Worm (Caenorhabditis elegans) whole organism, L1 larva: Measurements from ENCODE around the gene sra-26.

ENCODE experiments used
- C04F5.9 ChIP-seq: sonication (generic microtip); optimal IDR thresholded peaks from 2 replicates; lab custom pipeline; 2016; ENCODE audit warnings: missing genetic modification characterization, missing compliant biosample characterization
- C16A3.4 ChIP-seq: fragments of 150-350 bp; optimal IDR thresholded peaks from 2 replicates; lab custom pipeline; 2014; ENCODE audit warnings: missing biosample characterization, missing genetic modification characterization
- aha-1 ChIP-seq: fragments of 150-350 bp; optimal IDR thresholded peaks from 2 replicates; lab custom pipeline; 2014; ENCODE audit warnings: missing biosample characterization, missing genetic modification characterization
- alr-1 ChIP-seq: fragments of 200-800 bp; sonication (Bioruptor generic); optimal IDR thresholded peaks from 2 replicates; lab custom pipeline; 2018; ENCODE audit warnings: borderline replicate concordance, mild to moderate bottlenecking, missing genetic modification characterization, missing compliant biosample characterization
- aly-2 ChIP-seq: fragments of 150-350 bp; optimal IDR thresholded peaks from 2 replicates; lab custom pipeline; 2014; ENCODE audit warnings: missing biosample characterization, missing genetic modification characterization
- ama-1 ChIP-seq: fragments of 150-350 bp; optimal IDR thresholded peaks from 2 replicates; lab custom pipeline; 2014
- ceh-63 ChIP-seq: fragments of 200-800 bp; sonication (Bioruptor generic); optimal IDR thresholded peaks from 2 replicates; lab custom pipeline; 2018; ENCODE audit warnings: mild to moderate bottlenecking, missing genetic modification characterization, missing compliant biosample characterization
- ceh-8 ChIP-seq: fragments of 200-800 bp; sonication (Bioruptor generic); optimal IDR thresholded peaks from 2 replicates; lab custom pipeline; 2018; ENCODE audit warnings: mild to moderate bottlenecking, missing genetic modification characterization, moderate library complexity, missing compliant biosample characterization
- ceh-82 ChIP-seq, 3 experiments: fragments of 150-350 bp in 1 of 3; sonication (generic microtip) in 2 of 3; optimal IDR thresholded peaks; 2 replicates each; lab custom pipeline; 2014 to 2017; ENCODE audit warnings: missing biosample characterization in 3 of 3, missing genetic modification characterization in 3 of 3
- ces-1 ChIP-seq: fragments of 150-350 bp; optimal IDR thresholded peaks from 2 replicates; lab custom pipeline; 2014; ENCODE audit warnings: missing biosample characterization, missing genetic modification reagents, missing genetic modification characterization
- dpl-1 ChIP-seq, 3 experiments: fragments of 150-350 bp in 2 of 3; sonication (generic microtip) in 1 of 3; optimal IDR thresholded peaks; 2 replicates each; lab custom pipeline; 2014 to 2017; ENCODE audit warnings: missing biosample characterization in 3 of 3, missing genetic modification characterization in 3 of 3, missing genetic modification reagents in 3 of 3
- efl-1 ChIP-seq, 4 experiments: fragments of 150-350 bp; optimal IDR thresholded peaks in 3 of 4; peaks in 1 of 4; 1 replicate in 1 of 4; 2 replicates in 3 of 4; lab custom pipeline; 2014; ENCODE audit warnings: missing biosample characterization in 2 of 4, missing genetic modification characterization in 2 of 4, missing genetic modification reagents in 2 of 4
- efl-3 ChIP-seq: fragments of 200-800 bp; sonication (Bioruptor generic); optimal IDR thresholded peaks from 2 replicates; lab custom pipeline; 2018; ENCODE audit warnings: mild to moderate bottlenecking, missing genetic modification characterization, missing compliant biosample characterization
- egl-27 ChIP-seq, 2 experiments: fragments of 150-350 bp in 1 of 2; sonication (generic microtip); optimal IDR thresholded peaks; 3 replicates each; lab custom pipeline; 2017 to 2018; ENCODE audit warnings: missing biosample characterization in 2 of 2, missing genetic modification characterization in 2 of 2, missing genetic modification reagents in 2 of 2
- elt-2 ChIP-seq: sonication (generic microtip); optimal IDR thresholded peaks from 2 replicates; lab custom pipeline; 2016; ENCODE audit warnings: missing genetic modification characterization, mild to moderate bottlenecking, inconsistent platforms, missing compliant biosample characterization, missing genetic modification reagents
- elt-3 ChIP-seq, 6 experiments: fragments of 150-350 bp in 1 of 6; sonication (generic microtip); optimal IDR thresholded peaks; 2 replicates each; lab custom pipeline; 2017 to 2018; ENCODE audit warnings: missing biosample characterization in 6 of 6, missing genetic modification characterization in 6 of 6, inconsistent platforms in 1 of 6
- fkh-4 ChIP-seq: sonication (generic microtip); optimal IDR thresholded peaks from 2 replicates; lab custom pipeline; 2016; ENCODE audit warnings: missing compliant biosample characterization, missing genetic modification characterization, borderline replicate concordance
- fkh-8 ChIP-seq: sonication (generic microtip); optimal IDR thresholded peaks from 2 replicates; lab custom pipeline; 2016; ENCODE audit warnings: mild to moderate bottlenecking, missing genetic modification characterization, missing compliant biosample characterization
- grh-1 ChIP-seq: fragments of 200-800 bp; sonication (Bioruptor generic); IDR thresholded peaks from 2 replicates; pipeline ENCODE4 v1.3.6; 2022; ENCODE audit warnings: missing genetic modification reagents, missing genetic modification characterization, missing compliant biosample characterization
- hlh-17 ChIP-seq: fragments of 200-800 bp; sonication (Bioruptor generic); optimal IDR thresholded peaks from 2 replicates; lab custom pipeline; 2018; ENCODE audit warnings: missing genetic modification characterization, mild to moderate bottlenecking, missing compliant biosample characterization, moderate library complexity, borderline replicate concordance
- hpl-2 ChIP-seq: fragments of 150-350 bp; optimal IDR thresholded peaks from 2 replicates; lab custom pipeline; 2014; ENCODE audit warnings: missing biosample characterization, missing genetic modification reagents, missing genetic modification characterization
- irx-1 ChIP-seq: sonication (generic microtip); optimal IDR thresholded peaks from 2 replicates; lab custom pipeline; 2016; ENCODE audit warnings: missing genetic modification characterization, missing compliant biosample characterization
- lin-13 ChIP-seq: fragments of 150-350 bp; optimal IDR thresholded peaks from 2 replicates; lab custom pipeline; 2014; ENCODE audit warnings: missing biosample characterization, missing genetic modification reagents, missing genetic modification characterization
- lin-14 ChIP-seq: fragments of 200-800 bp; sonication (Bioruptor generic); optimal IDR thresholded peaks from 2 replicates; lab custom pipeline; 2018; ENCODE audit warnings: mild to moderate bottlenecking, missing genetic modification characterization, moderate library complexity, missing compliant biosample characterization
- lin-35 ChIP-seq, 2 experiments: fragments of 150-350 bp; optimal IDR thresholded peaks; 2 replicates each; lab custom pipeline; 2014; ENCODE audit warnings: missing biosample characterization in 2 of 2, missing genetic modification characterization in 2 of 2, missing genetic modification reagents in 2 of 2
- lsy-2 ChIP-seq, 2 experiments: fragments of 150-350 bp; optimal IDR thresholded peaks; 2 replicates each; lab custom pipeline; 2014; ENCODE audit warnings: missing biosample characterization in 2 of 2, missing genetic modification characterization in 2 of 2
- mdl-1 ChIP-seq, 2 experiments: fragments of 150-350 bp; optimal IDR thresholded peaks; 2 replicates each; lab custom pipeline; 2014 to 2017; ENCODE audit warnings: missing biosample characterization in 2 of 2, missing genetic modification characterization in 2 of 2, inconsistent platforms in 1 of 2
- nhr-11 ChIP-seq: fragments of 150-350 bp; optimal IDR thresholded peaks from 2 replicates; lab custom pipeline; 2014; ENCODE audit warnings: missing biosample characterization, missing genetic modification characterization
- nhr-20 ChIP-seq: sonication (generic microtip); optimal IDR thresholded peaks from 2 replicates; lab custom pipeline; 2016; ENCODE audit warnings: mild to moderate bottlenecking, missing genetic modification characterization, missing compliant biosample characterization
- nhr-237 ChIP-seq: fragments of 150-350 bp; optimal IDR thresholded peaks from 2 replicates; lab custom pipeline; 2014; ENCODE audit warnings: missing biosample characterization, missing genetic modification characterization
- nhr-28 ChIP-seq: fragments of 150-350 bp; optimal IDR thresholded peaks from 2 replicates; lab custom pipeline; 2014; ENCODE audit warnings: missing biosample characterization, missing genetic modification characterization
- nhr-47 ChIP-seq: sonication (generic microtip); optimal IDR thresholded peaks from 2 replicates; lab custom pipeline; 2016; ENCODE audit warnings: mild to moderate bottlenecking, missing genetic modification characterization, moderate library complexity, missing compliant biosample characterization
- nhr-71 ChIP-seq: sonication (generic microtip); optimal IDR thresholded peaks from 2 replicates; lab custom pipeline; 2016; ENCODE audit warnings: mild to moderate bottlenecking, missing genetic modification characterization, moderate library complexity, missing compliant biosample characterization
- nhr-90 ChIP-seq: sonication (generic microtip); optimal IDR thresholded peaks from 2 replicates; lab custom pipeline; 2016; ENCODE audit warnings: mild to moderate bottlenecking, missing genetic modification characterization, missing compliant biosample characterization; ENCODE audit not compliant: poor library complexity
- pax-3 ChIP-seq: fragments of 200-800 bp; sonication (Bioruptor generic); optimal IDR thresholded peaks from 2 replicates; lab custom pipeline; 2018; ENCODE audit warnings: mild to moderate bottlenecking, missing genetic modification characterization, moderate library complexity, missing compliant biosample characterization
- pqm-1 ChIP-seq: sonication (generic microtip); optimal IDR thresholded peaks from 3 replicates; lab custom pipeline; 2017; ENCODE audit warnings: missing biosample characterization, missing genetic modification characterization
- rnt-1 ChIP-seq: sonication (generic microtip); optimal IDR thresholded peaks from 2 replicates; lab custom pipeline; 2016; ENCODE audit warnings: mild to moderate bottlenecking, missing genetic modification characterization, moderate library complexity, missing compliant biosample characterization
- snpc-4 ChIP-seq: fragments of 150-350 bp; optimal IDR thresholded peaks from 2 replicates; lab custom pipeline; 2014; ENCODE audit warnings: missing biosample characterization, missing genetic modification characterization
- sptf-1 ChIP-seq: fragments of 150-350 bp; optimal IDR thresholded peaks from 2 replicates; lab custom pipeline; 2014; ENCODE audit warnings: missing biosample characterization, missing genetic modification characterization
- sup-37 ChIP-seq: fragments of 200-800 bp; sonication (Bioruptor generic); optimal IDR thresholded peaks from 2 replicates; lab custom pipeline; 2018; ENCODE audit warnings: mild to moderate bottlenecking, missing genetic modification characterization, missing compliant biosample characterization
- swsn-7 ChIP-seq: sonication (generic microtip); optimal IDR thresholded peaks from 2 replicates; lab custom pipeline; 2016; ENCODE audit warnings: missing genetic modification characterization, missing compliant biosample characterization
- tbx-2 ChIP-seq: sonication (generic microtip); optimal IDR thresholded peaks from 2 replicates; lab custom pipeline; 2016; ENCODE audit warnings: missing genetic modification characterization, missing compliant biosample characterization
- tlp-1 ChIP-seq: fragments of 150-350 bp; optimal IDR thresholded peaks from 2 replicates; lab custom pipeline; 2014; ENCODE audit warnings: missing biosample characterization, missing genetic modification characterization
- unc-130 ChIP-seq: fragments of 150-350 bp; optimal IDR thresholded peaks from 2 replicates; lab custom pipeline; 2017; ENCODE audit warnings: missing biosample characterization, missing genetic modification characterization, inconsistent platforms
- unc-62 ChIP-seq: fragments of 150-350 bp; optimal IDR thresholded peaks from 2 replicates; lab custom pipeline; 2014; ENCODE audit warnings: missing biosample characterization, missing genetic modification reagents, missing genetic modification characterization
- unc-86 ChIP-seq: sonication (generic microtip); optimal IDR thresholded peaks from 2 replicates; lab custom pipeline; 2016; ENCODE audit warnings: missing genetic modification characterization, missing compliant biosample characterization
- unc-98 ChIP-seq: fragments of 200-800 bp; sonication (Bioruptor generic); IDR thresholded peaks from 2 replicates; pipeline ENCODE4 v1.3.6; 2022; ENCODE audit warnings: missing genetic modification characterization, missing compliant biosample characterization
- zag-1 ChIP-seq: fragments of 150-350 bp; optimal IDR thresholded peaks from 2 replicates; lab custom pipeline; 2014; ENCODE audit warnings: missing biosample characterization, missing genetic modification characterization
- ztf-4 ChIP-seq: fragments of 150-350 bp; optimal IDR thresholded peaks from 2 replicates; lab custom pipeline; 2014; ENCODE audit warnings: missing biosample characterization, missing genetic modification characterization

sra-26 gene

DNA sequence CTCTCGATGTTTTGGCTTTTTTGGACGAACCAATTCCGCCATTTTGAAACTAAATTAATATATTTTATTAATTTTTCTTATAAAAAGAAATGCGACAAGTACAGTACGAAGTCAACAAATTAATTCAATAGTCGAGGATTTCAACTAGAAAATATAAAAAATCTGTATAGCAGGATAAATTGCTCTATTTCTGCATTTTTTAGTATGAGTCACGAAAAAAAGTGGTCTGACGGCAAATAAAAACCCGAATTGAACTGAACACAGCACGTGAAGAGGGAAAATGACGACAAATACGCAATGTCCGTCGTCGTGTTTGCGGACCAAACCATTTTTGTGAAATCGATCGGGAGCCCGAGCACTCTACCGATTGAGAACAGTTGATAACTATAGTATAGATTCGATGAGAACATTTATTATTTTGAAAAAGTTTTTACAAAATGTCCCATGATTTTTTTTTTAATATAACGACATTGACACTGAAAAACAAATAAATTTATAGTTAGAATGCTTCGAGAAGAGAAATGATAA lies 42.2 kb downstream of the sra-26 start, which contains the start of gene epg-5 (continued):
- TF ChIP-seq ceh-63 (GFP tag; lab: Kevin White, UChicago): no peak
- TF ChIP-seq ama-1: no peak
- TF ChIP-seq sup-37 (GFP tag; lab: Kevin White, UChicago): no peak
- TF ChIP-seq nhr-47 (tag; lab: Kevin White, UChicago): peak; percentile 8
- TF ChIP-seq lsy-2 (tag; optimal IDR thresholded peaks at IDR 0.05; lab: Kevin White, UChicago): peak; percentile 41 to 57
- TF ChIP-seq alr-1: no peak
- TF ChIP-seq ztf-4 (tag; lab: Kevin White, UChicago): no peak
- peak; percentile 6 for TF ChIP-seq C16A3.4 (tag; lab: Kevin White, UChicago)
- no peak for TF ChIP-seq pax-3
- TF ChIP-seq unc-98 (GFP tag; lab: Robert Waterston, UW): no peak
- no peak for TF ChIP-seq aly-2 (tag; lab: Kevin White, UChicago)
- no peak for TF ChIP-seq efl-3 (GFP tag; lab: Kevin White, UChicago)
- TF ChIP-seq egl-27 (tag; optimal IDR thresholded peaks at IDR 0.05; lab: Kevin White, UChicago): no peak
- peak; percentile 11 for TF ChIP-seq elt-2
- no peak for TF ChIP-seq hlh-17 (GFP tag; lab: Kevin White, UChicago)
- no peak for TF ChIP-seq aha-1 (tag; lab: Kevin White, UChicago)
- TF ChIP-seq C04F5.9 (tag; lab: Kevin White, UChicago): no peak
- no peak for TF ChIP-seq nhr-11 (tag; lab: Kevin White, UChicago)
- TF ChIP-seq snpc-4: no peak
- no peak for TF ChIP-seq sptf-1 (tag; lab: Kevin White, UChicago)
- TF ChIP-seq rnt-1 (tag; lab: Kevin White, UChicago): peak; percentile 31
- no peak for TF ChIP-seq tlp-1 (tag; lab: Kevin White, UChicago)
- no peak for TF ChIP-seq nhr-28
- TF ChIP-seq fkh-8 (tag; lab: Kevin White, UChicago): no peak
- no peak for TF ChIP-seq ces-1
- no peak for TF ChIP-seq lin-13 (GFP tag; lab: Kevin White, UChicago)
- no peak for TF ChIP-seq hpl-2 (GFP tag; lab: Kevin White, UChicago)
- peak in 1 of 3 experiments; percentile 14 for TF ChIP-seq ceh-82 (tag; optimal IDR thresholded peaks at IDR 0.05; lab: Kevin White, UChicago)
- peak in 1 of 2 experiments; percentile 75 for TF ChIP-seq mdl-1 (tag; optimal IDR thresholded peaks at IDR 0.05; lab: Kevin White, UChicago)
- TF ChIP-seq lin-14 (GFP tag; lab: Kevin White, UChicago): peak; percentile 60
- no peak for TF ChIP-seq grh-1 (GFP tag; lab: Robert Waterston, UW)
- no peak for TF ChIP-seq swsn-7 (tag; lab: Kevin White, UChicago)
- no peak for TF ChIP-seq pqm-1 (tag; lab: Kevin White, UChicago)
- TF ChIP-seq nhr-237 (tag; lab: Kevin White, UChicago): no peak
- no peak for TF ChIP-seq unc-62

ce11 chrII:6608626-6609025 lies 43.0 kb downstream of the sra-26 start:
- TF ChIP-seq nhr-90 (tag; lab: Kevin White, UChicago) (no peak), zag-1 (tag; lab: Kevin White, UChicago) (no peak), irx-1 (no peak)

ce11 chrII:6600973-6601372 lies 50.6 kb downstream of the sra-26 start, which contains the start of gene vps-33.2:
TSS of gene vps-33.2 (plus strand) at chrII:6601216.
- no peak for TF ChIP-seq fkh-4
- peak; percentile 63 for TF ChIP-seq tbx-2
- peak; percentile 68 for TF ChIP-seq rnt-1 (tag; lab: Kevin White, UChicago)
- peak; percentile 35 for TF ChIP-seq lin-14 (GFP tag; lab: Kevin White, UChicago)
- peak in 1 of 6 experiments; percentile 6 for TF ChIP-seq elt-3 (tag; optimal IDR thresholded peaks at IDR 0.05; lab: Kevin White, UChicago)
- TF ChIP-seq nhr-11 (tag; lab: Kevin White, UChicago): no peak
- TF ChIP-seq ceh-8: no peak
- peak; percentile 61 for TF ChIP-seq swsn-7 (tag; lab: Kevin White, UChicago)
- TF ChIP-seq ceh-82 (tag; optimal IDR thresholded peaks at IDR 0.05; lab: Kevin White, UChicago): peak in 2 of 3 experiments; percentile 6 to 32
- no peak for TF ChIP-seq egl-27 (tag; optimal IDR thresholded peaks at IDR 0.05; lab: Kevin White, UChicago)
- peak; percentile 42 to 71 for TF ChIP-seq lin-35 (GFP tag; optimal IDR thresholded peaks at IDR 0.05; lab: Kevin White, UChicago)
- TF ChIP-seq unc-86 (tag; lab: Kevin White, UChicago): peak; percentile 40
- peak; percentile 57 for TF ChIP-seq nhr-20 (tag; lab: Kevin White, UChicago)
- TF ChIP-seq dpl-1 (GFP tag; optimal IDR thresholded peaks at IDR 0.05; lab: Kevin White, UChicago): peak; percentile 23 to 62 (median 60)
- peak; percentile 61 to 71 for TF ChIP-seq efl-1 (optimal IDR thresholded peaks at IDR 0.05; lab: Kevin White, UChicago)
- TF ChIP-seq efl-1 (GFP tag; optimal IDR thresholded peaks at IDR 0.05 in 1 of 2; lab: Kevin White, UChicago): peak; percentile 60 to 95
- peak; percentile 27 for TF ChIP-seq unc-130
- TF ChIP-seq nhr-71: peak; percentile 68
- TF ChIP-seq lsy-2 (tag; optimal IDR thresholded peaks at IDR 0.05; lab: Kevin White, UChicago): peak; percentile 55 to 61
- TF ChIP-seq irx-1: peak; percentile 8
